Worm (Caenorhabditis elegans) whole organism, dauer: Measurements from ENCODE around the gene R02F2.1.

ENCODE experiments used
- unc-62 ChIP-seq: sonication (generic microtip); optimal IDR thresholded peaks from 2 replicates; lab custom pipeline; 2017; ENCODE audit warnings: missing biosample characterization, missing genetic modification reagents, missing genetic modification characterization

The R02F2.1 gene

DNA sequence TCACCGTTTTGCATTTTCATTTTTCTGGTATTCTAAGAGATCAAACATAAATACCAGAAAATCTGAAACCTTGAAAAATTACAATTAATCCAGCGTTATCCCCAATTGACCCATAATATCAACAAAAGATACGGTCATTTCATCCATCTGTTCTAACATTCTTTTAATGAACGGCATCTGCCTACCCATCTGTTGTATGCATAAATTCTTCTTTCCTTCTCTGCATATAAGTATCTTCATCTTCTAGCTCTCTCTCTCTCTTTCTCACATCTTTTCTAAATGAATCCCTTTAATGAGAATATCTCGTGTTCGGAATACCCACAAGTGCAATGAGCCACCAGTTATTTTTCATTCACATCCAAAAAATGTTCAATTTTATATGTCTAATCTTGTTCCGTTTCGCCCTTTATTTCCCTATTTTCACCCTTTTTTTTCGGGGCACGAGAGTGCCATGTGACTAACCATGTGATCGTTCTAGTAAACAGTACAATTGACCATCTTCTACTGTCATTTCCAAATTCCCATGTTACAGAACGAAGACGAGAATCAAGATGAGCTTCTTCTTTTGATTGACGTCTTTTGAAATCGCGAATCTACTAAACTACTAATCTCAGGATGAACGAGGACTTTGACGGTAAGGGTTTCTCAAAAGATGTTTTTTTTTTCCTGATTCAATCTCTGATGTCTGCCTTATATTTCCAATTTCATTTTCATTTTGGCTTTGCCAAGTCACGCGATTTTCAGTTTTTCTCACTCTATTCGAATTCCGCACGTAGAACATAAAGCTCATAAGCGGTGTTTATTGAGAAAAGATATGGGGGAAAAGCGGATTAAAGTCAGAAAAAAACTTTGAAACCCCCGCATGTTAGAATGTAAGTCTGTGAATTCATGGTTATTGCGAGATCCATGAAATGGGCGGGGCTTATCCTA, at the start of gene R02F2.1:
TSS of gene R02F2.1 (plus strand) at position 528 of the 930 bp plus-strand sequence.
- no peak for TF ChIP-seq unc-62 (GFP tag; lab: Kevin White, UChicago)

DNA sequence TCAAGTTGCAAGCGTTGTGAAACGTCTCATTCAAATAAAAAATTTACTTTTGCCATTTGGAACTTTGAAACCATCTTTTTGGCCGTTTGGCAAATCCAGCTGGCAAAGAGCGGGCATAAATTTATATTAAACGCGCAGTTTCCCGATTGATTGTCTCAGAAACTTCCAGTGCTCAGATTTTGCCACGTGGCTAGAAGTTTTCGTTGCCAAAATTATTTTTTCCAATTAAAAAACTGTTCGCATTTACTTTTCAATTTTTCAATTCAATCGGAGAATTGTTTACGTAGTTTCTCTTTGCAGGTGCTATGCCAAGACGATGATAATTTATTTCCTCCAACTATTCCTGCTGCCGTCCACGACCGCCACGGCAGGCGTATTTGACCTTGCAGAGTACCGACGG, 48.4 kb upstream of the R02F2.1 start, which contains the start of gene F48E8.4:
TSS of gene F48E8.4 (plus strand) at position 301 of the 400 bp plus-strand sequence.
- TF ChIP-seq unc-62 (GFP tag; lab: Kevin White, UChicago), result no peak

DNA sequence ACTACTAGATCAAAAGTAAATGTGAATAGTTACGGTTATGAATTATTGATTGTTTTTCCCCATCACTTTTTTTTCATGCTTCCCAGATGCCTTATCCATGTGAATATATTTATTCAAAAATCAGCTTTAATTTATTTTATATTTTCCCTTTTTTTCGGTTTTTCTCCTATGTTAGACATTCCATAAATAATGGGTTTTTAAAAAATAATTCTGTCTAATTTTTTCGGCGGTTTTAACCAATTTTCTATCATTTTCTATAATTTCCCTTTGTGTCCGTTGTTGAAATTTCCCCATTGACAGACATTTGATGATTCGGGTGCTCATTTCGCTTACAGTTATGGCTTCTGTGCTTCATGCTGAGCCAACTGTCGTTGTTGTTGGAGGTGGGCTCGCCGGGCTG, 40.6 kb upstream of the R02F2.1 start, which contains the start of gene F48E8.3:
TSS of gene F48E8.3 (plus strand) at position 301 of the 400 bp plus-strand sequence.
- TF ChIP-seq unc-62 (GFP tag; lab: Kevin White, UChicago), result no peak

DNA sequence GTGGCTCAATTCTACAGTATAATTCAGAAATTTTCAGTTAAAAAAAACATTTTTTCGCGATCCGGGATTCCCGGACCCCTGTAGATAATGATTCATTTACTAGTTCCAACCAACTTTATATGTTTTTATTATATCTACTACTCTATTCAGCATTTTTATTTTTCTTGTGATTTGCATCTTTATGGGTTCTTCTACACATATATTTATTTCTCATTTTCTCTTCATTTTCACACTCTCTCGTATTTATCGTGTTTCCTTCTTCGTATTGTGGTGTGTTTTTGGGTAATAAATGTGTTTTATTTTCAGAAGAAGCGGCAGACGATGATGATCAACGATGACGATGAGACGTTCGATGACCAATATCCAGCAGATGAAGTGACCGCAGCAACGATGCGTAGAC, 37.6 kb upstream of the R02F2.1 start, which contains the start of gene F48E8.2:
TSS of gene F48E8.2 (plus strand) at position 301 of the 400 bp plus-strand sequence.
- no peak for TF ChIP-seq unc-62 (GFP tag; lab: Kevin White, UChicago)

DNA sequence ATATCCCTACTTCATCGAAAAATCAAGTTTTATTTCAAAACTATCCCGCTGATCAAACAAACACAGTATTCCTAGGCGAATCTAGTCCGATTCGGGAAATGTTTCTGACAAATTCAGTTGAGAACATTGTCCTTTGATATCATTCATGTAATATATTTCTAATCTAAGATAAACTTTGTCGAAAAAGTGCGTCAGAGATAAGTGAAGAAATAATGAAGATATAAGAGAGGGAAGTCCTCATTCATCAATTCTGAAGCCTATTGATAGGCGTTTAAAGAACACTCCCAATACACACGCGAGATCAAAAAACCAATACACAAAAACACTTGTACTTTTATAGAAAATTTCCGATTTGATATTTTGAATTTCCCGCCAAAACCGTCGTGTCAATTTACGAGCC, 36.8 kb upstream of the R02F2.1 start:
- TF ChIP-seq unc-62 (GFP tag; lab: Kevin White, UChicago), result no peak

DNA sequence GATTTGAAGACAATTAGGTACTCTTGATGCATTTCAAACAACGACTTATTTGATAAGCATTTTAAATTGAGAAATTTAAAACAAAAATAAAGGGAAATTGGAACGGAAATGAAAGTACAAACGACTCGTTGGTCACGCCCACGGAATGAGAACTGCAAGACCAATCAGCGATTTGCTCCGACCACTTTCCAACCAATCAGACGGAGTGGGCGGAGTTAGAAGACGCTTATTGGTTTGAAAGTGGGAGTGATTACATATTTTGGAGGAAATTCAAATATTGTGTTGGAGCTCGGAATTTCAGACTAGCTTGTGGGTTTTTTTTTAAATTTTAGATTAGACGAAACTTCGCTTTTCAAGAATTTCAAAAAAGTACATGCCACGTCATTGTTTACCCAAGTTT, 32.6 kb upstream of the R02F2.1 start:
- no peak for TF ChIP-seq unc-62 (GFP tag; lab: Kevin White, UChicago)

DNA sequence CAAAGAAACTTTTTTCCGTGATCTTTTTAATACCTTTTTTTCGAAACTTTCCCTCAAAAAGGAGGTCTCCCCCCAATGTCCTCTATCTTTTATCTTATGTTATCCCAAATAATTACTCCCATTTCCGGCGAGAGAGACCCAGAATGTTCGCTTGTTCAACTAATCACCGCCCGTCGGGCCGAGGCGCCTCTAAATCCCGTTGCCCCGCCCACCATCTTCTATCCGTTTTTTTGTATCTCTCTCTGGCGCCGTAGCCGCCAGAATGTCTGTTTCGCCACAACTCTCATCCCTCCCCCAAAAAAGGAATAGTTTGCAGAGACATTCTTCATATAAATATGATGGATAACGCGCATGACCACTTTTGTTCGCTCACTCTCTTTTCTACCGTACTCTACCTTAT, 29.0 kb upstream of the R02F2.1 start:
- no peak for TF ChIP-seq unc-62 (GFP tag; lab: Kevin White, UChicago)

DNA sequence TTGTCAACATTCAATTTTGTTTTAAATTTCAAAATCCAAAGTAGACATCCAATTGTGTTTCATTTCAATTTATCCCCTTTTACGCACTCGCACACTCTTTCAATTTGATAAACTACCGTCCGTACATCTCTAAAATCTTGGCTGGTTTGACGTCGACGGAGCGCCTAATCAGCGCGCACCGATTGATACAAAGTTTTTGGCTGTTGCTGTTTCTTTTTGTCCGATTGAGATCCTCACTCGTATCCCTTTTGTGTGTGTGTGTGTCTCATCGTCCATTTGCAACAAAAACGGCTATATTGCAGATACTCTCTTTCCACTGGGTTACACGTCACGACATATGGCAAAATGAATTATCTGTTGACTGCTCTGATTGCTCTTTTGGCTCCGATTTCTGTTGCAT, 27.5 kb upstream of the R02F2.1 start, which contains the start of gene lon-1:
TSS of gene lon-1 (plus strand) at position 301 of the 400 bp plus-strand sequence.
- TF ChIP-seq unc-62 (GFP tag; lab: Kevin White, UChicago), result no peak

DNA sequence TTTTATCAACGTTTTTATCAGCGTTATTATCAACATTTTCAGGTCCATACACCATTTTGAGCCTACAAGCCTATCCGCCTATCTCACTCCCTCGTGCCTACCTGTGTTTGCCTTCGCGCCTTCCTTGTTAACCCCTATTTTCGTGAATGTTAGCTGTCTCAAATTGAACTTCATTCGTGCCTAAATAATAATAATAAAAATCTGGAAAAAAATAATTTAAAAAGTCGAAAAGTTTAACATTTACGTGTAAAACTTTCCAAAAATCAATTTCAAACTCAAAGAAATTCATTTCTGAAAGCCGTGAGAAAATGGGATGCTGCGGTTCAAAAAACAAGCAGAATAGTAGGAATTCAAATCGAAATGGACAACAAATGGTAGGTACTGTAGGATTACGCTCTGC, 23.7 kb upstream of the R02F2.1 start, which contains the start of gene R02F2.10:
TSS of gene R02F2.10 (plus strand) at position 301 of the 400 bp plus-strand sequence.
- no peak for TF ChIP-seq unc-62 (GFP tag; lab: Kevin White, UChicago)

DNA sequence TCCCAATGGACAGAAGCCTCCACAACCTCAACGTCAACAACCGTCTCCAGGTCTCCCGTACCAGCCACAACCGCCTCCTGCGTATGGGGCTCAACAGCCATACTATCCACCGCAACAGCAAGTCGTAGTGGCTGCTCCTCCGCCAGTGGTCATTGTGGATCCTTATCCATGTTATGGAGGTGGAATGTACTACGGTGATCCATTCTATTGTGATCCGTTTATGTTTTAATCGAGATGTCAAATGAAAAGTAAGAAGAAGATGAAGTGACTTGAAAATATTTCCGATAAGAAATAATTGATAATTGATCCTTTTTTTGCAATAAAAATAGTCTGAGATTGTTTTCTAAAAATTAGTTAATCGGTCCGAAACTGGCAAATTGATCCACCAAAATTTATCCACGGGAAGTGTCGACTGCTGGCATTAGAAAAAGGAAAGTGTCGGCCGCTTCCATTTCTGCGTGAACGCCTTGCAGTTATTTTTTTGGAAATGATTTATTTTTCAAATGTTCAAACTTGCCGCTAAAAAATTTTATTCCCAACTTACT, 22.8 kb upstream of the R02F2.1 start, which contains the start of the genes R02F2.6 and R02F2.5:
TSS of gene R02F2.6 (minus strand) at position 101 of the 545 bp plus-strand sequence.
TSS of gene R02F2.5 (plus strand) at position 495 of the 545 bp plus-strand sequence.
- TF ChIP-seq unc-62 (GFP tag; lab: Kevin White, UChicago), result no peak

DNA sequence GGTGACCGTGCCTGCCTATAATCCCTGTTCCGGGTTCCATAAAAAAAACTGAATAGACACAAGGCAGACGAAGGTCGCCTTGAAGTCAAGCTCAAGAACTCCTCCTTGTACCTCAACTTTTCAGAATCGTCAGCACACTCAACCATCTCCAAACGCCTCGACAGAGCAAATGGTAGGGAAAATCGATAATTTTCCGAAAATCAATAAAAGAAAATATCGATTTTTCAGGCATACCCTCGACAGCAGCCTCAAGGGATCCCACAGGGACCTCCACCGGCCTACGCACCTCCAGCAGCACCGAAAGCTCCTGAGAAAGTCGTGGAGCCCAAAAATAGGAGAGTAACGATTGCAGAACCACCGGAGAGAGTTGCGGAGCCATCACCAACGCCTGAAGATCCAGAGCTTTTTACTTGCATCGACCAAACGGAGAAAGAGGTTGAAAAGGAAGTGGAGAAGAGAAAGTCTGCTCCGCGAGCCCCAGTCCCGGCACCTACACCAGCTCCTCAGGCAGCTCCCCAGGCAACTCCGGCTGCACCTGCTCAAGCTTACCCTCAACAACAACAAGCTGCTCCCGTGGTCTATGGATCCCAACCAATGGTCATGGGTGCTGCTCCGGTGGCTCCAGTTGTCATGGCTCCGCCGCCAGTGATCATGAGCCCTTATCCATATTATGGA, 22.1 kb upstream of the R02F2.1 start:
- TF ChIP-seq unc-62 (GFP tag; lab: Kevin White, UChicago), result no peak

DNA sequence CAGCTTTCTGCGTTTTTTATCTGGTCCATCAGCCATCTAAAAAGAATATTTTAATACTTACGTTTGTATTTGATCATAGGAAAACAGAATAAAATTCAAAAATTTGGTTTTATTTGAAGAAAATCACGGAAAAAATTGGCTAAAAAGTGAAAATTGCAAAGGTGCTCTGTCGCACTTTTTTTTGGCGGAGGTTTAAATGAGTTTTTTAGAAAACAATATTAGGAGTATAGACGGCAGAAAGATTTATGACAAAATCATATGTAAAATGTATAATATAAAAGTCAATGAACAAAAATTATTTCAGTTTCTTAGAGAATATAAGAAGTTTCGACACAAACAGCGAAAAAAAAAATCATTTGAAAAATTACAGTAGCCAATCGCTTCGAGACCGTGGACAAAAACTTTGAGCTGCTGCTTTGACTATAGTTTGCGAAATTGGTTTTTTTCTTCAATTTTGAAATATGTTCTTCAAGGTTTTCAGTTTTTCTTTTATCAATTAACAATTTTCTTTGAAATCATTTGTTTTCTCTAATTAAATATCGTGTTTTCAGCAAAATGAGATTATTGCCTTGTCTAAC, 17.9 kb upstream of the R02F2.1 start, which contains the start of the genes R02F2.7 and R02F2.4:
TSS of gene R02F2.7 (minus strand) at position 36 of the 578 bp plus-strand sequence.
TSS of gene R02F2.4 (plus strand) at position 552 of the 578 bp plus-strand sequence.
- TF ChIP-seq unc-62 (GFP tag; lab: Kevin White, UChicago), result no peak

DNA sequence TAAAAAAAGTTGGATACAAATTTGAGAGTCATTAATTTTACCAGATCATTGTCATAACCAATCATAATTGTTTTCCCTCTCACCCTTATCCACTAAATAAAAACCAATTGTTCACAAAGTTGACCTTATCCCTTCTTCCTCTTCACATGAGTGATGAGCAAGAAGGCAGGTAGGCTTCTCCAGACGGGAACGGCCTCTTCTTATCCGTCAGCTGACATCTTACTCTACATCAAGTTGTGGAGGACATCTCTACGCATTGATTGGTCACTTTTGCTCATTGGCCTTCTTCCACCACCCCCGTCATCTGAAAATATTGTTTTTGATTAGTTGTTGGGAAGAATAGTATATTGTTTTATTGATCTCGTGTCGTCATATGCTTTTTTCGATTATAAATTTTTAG, 15.3 kb upstream of the R02F2.1 start:
- TF ChIP-seq unc-62 (GFP tag; lab: Kevin White, UChicago), result no peak

DNA sequence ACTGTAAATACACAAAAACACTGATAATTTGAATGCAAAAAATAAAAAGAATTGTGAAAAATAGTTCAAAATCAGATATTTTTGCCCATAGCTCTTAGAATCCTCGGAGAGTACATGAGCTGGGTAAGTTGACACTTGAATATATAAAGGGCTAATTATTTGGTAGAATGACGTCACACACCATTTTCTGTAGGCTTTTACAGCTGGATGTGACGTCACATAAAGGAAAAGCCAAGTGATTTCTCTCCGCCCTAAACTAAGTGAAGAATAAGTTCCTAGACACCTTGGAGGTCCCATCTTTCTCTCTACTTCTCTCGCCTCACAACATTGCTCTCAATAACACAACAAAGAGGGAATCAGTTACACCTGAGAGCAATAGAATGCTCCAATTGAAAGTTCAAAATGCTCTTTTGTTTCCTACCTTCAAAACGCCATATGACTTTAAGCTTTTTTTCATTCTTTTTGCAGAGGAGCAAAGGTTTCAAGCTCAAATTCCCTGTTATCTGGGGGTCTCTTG, 14.5 kb upstream of the R02F2.1 start, which contains the start of gene osg-1:
TSS of gene osg-1 (plus strand) at position 467 of the 517 bp plus-strand sequence.
- TF ChIP-seq unc-62 (GFP tag; lab: Kevin White, UChicago), result no peak
